Worm (Caenorhabditis elegans) whole organism, midembryonic: ENCODE results near the gene pgp-7.

Experiments
- T22C8.4 ChIP-seq: fragments of 200-800 bp; sonication (Bioruptor generic); IDR thresholded peaks from 2 replicates; pipeline ENCODE4 v1.3.6; 2022; ENCODE audit warnings: missing genetic modification characterization, missing compliant biosample characterization
- cog-1 ChIP-seq: sonication (generic microtip); optimal IDR thresholded peaks from 2 replicates; lab custom pipeline; 2016; ENCODE audit warnings: missing genetic modification characterization, missing compliant biosample characterization
- flt-1 ChIP-seq: fragments of 200-800 bp; sonication (Bioruptor generic); IDR thresholded peaks from 2 replicates; pipeline ENCODE4 v1.3.6; 2022; ENCODE audit warnings: missing genetic modification characterization, missing compliant biosample characterization
- klf-2 ChIP-seq: fragments of 200-800 bp; sonication (Bioruptor generic); conservative IDR thresholded peaks from 2 replicates; pipeline ENCODE4 v1.3.6; 2022; ENCODE audit warnings: missing genetic modification reagents, missing genetic modification characterization, missing compliant biosample characterization
- med-1 ChIP-seq: sonication (generic microtip); optimal IDR thresholded peaks from 2 replicates; lab custom pipeline; 2017; ENCODE audit warnings: missing genetic modification characterization, mild to moderate bottlenecking, missing compliant biosample characterization, antibody characterized with exemption, missing genetic modification reagents; ENCODE audit not compliant: insufficient read depth
- ref-1 ChIP-seq: fragments of 200-800 bp; sonication (Bioruptor generic); conservative IDR thresholded peaks from 2 replicates; pipeline ENCODE4 v1.3.6; 2022; ENCODE audit warnings: missing genetic modification reagents, missing genetic modification characterization, missing compliant biosample characterization
- tab-1 ChIP-seq: fragments of 200-800 bp; sonication (Bioruptor generic); IDR thresholded peaks from 2 replicates; pipeline ENCODE4 v1.3.6; 2022; ENCODE audit warnings: missing genetic modification characterization, missing compliant biosample characterization
- ztf-23 ChIP-seq: fragments of 200-800 bp; sonication (Bioruptor generic); IDR thresholded peaks from 2 replicates; pipeline ENCODE4 v1.3.6; 2022; ENCODE audit warnings: missing genetic modification reagents, missing genetic modification characterization, missing compliant biosample characterization
- ztf-29 ChIP-seq: fragments of 200-800 bp; sonication (Bioruptor generic); IDR thresholded peaks from 2 replicates; pipeline ENCODE4 v1.3.6; 2022; ENCODE audit warnings: missing genetic modification reagents, missing genetic modification characterization, missing compliant biosample characterization

Gene pgp-7

ce11 chrX:10834568-10834967 lies 35.5 kb downstream of the pgp-7 start:
- no peak for TF ChIP-seq cog-1 (tag; lab: Kevin White, UChicago)
- TF ChIP-seq med-1 (GFP tag; lab: Kevin White, UChicago), result no peak
- TF ChIP-seq flt-1, result no peak
- no peak for TF ChIP-seq ztf-23 (GFP tag; lab: Robert Waterston, UW)
- TF ChIP-seq ztf-29 (GFP tag; lab: Robert Waterston, UW), result no peak
- TF ChIP-seq T22C8.4 (GFP tag; lab: Robert Waterston, UW), result no peak

- TF ChIP-seq med-1 (GFP tag; lab: Kevin White, UChicago) (peak; percentile 12), ztf-23 (GFP tag; lab: Robert Waterston, UW) (peak; percentile 86), tab-1 (GFP tag; lab: Robert Waterston, UW) (no peak; the same call in 1 of the 2 replicates), cog-1 (tag; lab: Kevin White, UChicago) (peak; percentile 11), ref-1 (GFP tag; lab: Robert Waterston, UW) (peak; percentile 69), klf-2 (GFP tag; lab: Robert Waterston, UW) (peak; percentile 58; the same call in 1 of the 2 replicates), T22C8.4 (GFP tag; lab: Robert Waterston, UW) (peak; percentile 72; the same call in 1 of the 2 replicates), ztf-29 (GFP tag; lab: Robert Waterston, UW) (peak; percentile 70), flt-1 (peak; percentile 85)
Measured at ce11 chrX:10821160-10821559, 48.9 kb downstream of the pgp-7 start.

DNA sequence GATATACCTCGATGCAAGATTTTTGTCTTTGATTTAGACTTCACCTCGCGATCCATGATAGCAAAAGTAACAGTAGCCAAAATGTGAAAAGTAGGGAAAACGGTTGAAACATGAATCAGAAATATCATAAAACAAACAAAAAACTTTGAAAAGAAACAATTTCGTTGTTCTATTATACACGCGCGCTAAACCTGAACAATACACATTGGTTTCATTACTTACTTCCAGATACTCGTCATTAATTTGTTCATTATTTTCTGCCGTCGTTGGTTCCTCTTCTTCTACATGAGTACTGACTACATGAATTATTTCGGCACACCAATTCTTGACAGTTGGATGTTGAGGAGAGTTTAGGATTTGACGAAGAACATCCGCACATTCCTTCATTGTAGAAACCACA lies 49.5 kb downstream of the pgp-7 start, which contains the start of gene F31B12.3:
Gene F31B12.3, minus strand, starts transcription at position 101 of the 400 bp plus-strand sequence.
- TF ChIP-seq klf-2 (GFP tag; lab: Robert Waterston, UW) (no peak), med-1 (GFP tag; lab: Kevin White, UChicago) (no peak), ztf-23 (GFP tag; lab: Robert Waterston, UW) (no peak), ztf-29 (GFP tag; lab: Robert Waterston, UW) (no peak), T22C8.4 (GFP tag; lab: Robert Waterston, UW) (no peak), flt-1 (no peak), tab-1 (GFP tag; lab: Robert Waterston, UW) (no peak), ref-1 (GFP tag; lab: Robert Waterston, UW) (no peak), cog-1 (tag; lab: Kevin White, UChicago) (no peak)
